Fruit fly (Drosophila melanogaster) whole organism, embryonic: ENCODE measurements around the gene CG14439.

Experiments
- Aef1 ChIP-seq: fragments of 200-800 bp; sonication (Bioruptor generic); IDR thresholded peaks from 3 replicates; pipeline ENCODE4 v1.3.6; 2022; ENCODE audit warnings: missing biosample characterization, missing genetic modification characterization
- BEAF-32 ChIP-seq: fragments of 200-800 bp; sonication (Bioruptor generic); optimal IDR thresholded peaks from 3 replicates; lab custom pipeline; 2017; ENCODE audit warnings: missing biosample characterization, missing genetic modification characterization, mild to moderate bottlenecking, moderate library complexity, missing genetic modification reagents
- CG10431 ChIP-seq: fragments of 200-800 bp; sonication (Bioruptor generic); optimal IDR thresholded peaks from 3 replicates; lab custom pipeline; 2018; ENCODE audit warnings: missing biosample characterization, mild to moderate bottlenecking, missing genetic modification characterization
- CG11456 ChIP-seq: fragments of 200-800 bp; sonication (Bioruptor generic); IDR thresholded peaks from 3 replicates; pipeline ENCODE4 v1.3.6; 2022; ENCODE audit warnings: missing biosample characterization, missing genetic modification characterization
- CG11560 ChIP-seq: fragments of 200-800 bp; sonication (Bioruptor generic); IDR thresholded peaks from 3 replicates; pipeline ENCODE4 v1.3.6; 2022; ENCODE audit warnings: missing biosample characterization, missing genetic modification characterization
- CG11696 ChIP-seq: fragments of 200-800 bp; sonication (Bioruptor generic); IDR thresholded peaks from 2 replicates; pipeline ENCODE4 v1.3.6; 2022; ENCODE audit warnings: missing biosample characterization, missing genetic modification characterization
- CG12155 ChIP-seq: fragments of 200-800 bp; sonication (Bioruptor generic); optimal IDR thresholded peaks from 3 replicates; lab custom pipeline; 2016; ENCODE audit warnings: missing biosample characterization, missing genetic modification characterization
- CG12659 ChIP-seq: fragments of 200-800 bp; sonication (Bioruptor generic); optimal IDR thresholded peaks from 3 replicates; lab custom pipeline; 2017; ENCODE audit warnings: mild to moderate bottlenecking, missing biosample characterization, missing genetic modification reagents, missing genetic modification characterization
- CG13624 ChIP-seq: fragments of 200-800 bp; sonication (Bioruptor generic); optimal IDR thresholded peaks from 2 replicates; lab custom pipeline; 2016; ENCODE audit warnings: missing biosample characterization, missing genetic modification characterization
- CG13775 ChIP-seq: fragments of 200-800 bp; sonication (Bioruptor generic); optimal IDR thresholded peaks from 3 replicates; lab custom pipeline; 2017; ENCODE audit warnings: missing biosample characterization, mild to moderate bottlenecking, missing genetic modification characterization
- CG15269 ChIP-seq: fragments of 200-800 bp; sonication (Bioruptor generic); optimal IDR thresholded peaks from 2 replicates; lab custom pipeline; 2018; ENCODE audit warnings: missing biosample characterization, mild to moderate bottlenecking, missing genetic modification characterization, moderate library complexity
- CG15514 ChIP-seq: fragments of 200-800 bp; sonication (Bioruptor generic); optimal IDR thresholded peaks from 3 replicates; lab custom pipeline; 2017; ENCODE audit warnings: missing biosample characterization, missing genetic modification characterization, mild to moderate bottlenecking, moderate library complexity, missing genetic modification reagents
- CG17186 ChIP-seq: fragments of 200-800 bp; sonication (Bioruptor generic); optimal IDR thresholded peaks from 3 replicates; lab custom pipeline; 2017; ENCODE audit warnings: missing biosample characterization, missing genetic modification reagents, missing genetic modification characterization
- CG2202 ChIP-seq: fragments of 200-800 bp; sonication (Bioruptor generic); optimal IDR thresholded peaks from 2 replicates; lab custom pipeline; 2018; ENCODE audit warnings: missing biosample characterization, mild to moderate bottlenecking, missing genetic modification characterization
- CG3163 ChIP-seq: fragments of 200-800 bp; sonication (Bioruptor generic); optimal IDR thresholded peaks from 3 replicates; lab custom pipeline; 2016; ENCODE audit warnings: missing biosample characterization, missing genetic modification characterization
- CG6175 ChIP-seq: fragments of 200-800 bp; sonication (Bioruptor generic); IDR thresholded peaks from 3 replicates; pipeline ENCODE4 v1.3.6; 2022; ENCODE audit warnings: missing biosample characterization, missing genetic modification characterization
- CG6683 ChIP-seq: fragments of 200-800 bp; sonication (Bioruptor generic); optimal IDR thresholded peaks from 2 replicates; lab custom pipeline; 2017; ENCODE audit warnings: missing biosample characterization, mild to moderate bottlenecking, missing genetic modification characterization, missing genetic modification reagents
- CG7928 ChIP-seq: fragments of 200-800 bp; sonication (Bioruptor generic); optimal IDR thresholded peaks from 2 replicates; lab custom pipeline; 2017; ENCODE audit warnings: missing biosample characterization, mild to moderate bottlenecking, missing genetic modification characterization
- Dfd ChIP-seq, 2 experiments: fragments of >200 bp; optimal IDR thresholded peaks; 2 replicates each; lab custom pipeline; 2017; ENCODE audit warnings: missing biosample characterization in 2 of 2, missing genetic modification characterization in 2 of 2
- Elba2 ChIP-seq: fragments of 200-800 bp; sonication (Bioruptor generic); optimal IDR thresholded peaks from 3 replicates; lab custom pipeline; 2016; ENCODE audit warnings: missing biosample characterization, missing genetic modification characterization
- H15 ChIP-seq: fragments of 200-800 bp; sonication (Bioruptor generic); IDR thresholded peaks from 3 replicates; pipeline ENCODE4 v1.3.6; 2022; ENCODE audit warnings: missing biosample characterization, missing genetic modification characterization
- H2.0 ChIP-seq: fragments of 200-800 bp; sonication (Bioruptor generic); IDR thresholded peaks from 2 replicates; pipeline ENCODE4 v1.3.6; 2022; ENCODE audit warnings: missing biosample characterization, missing genetic modification characterization
- Kr ChIP-seq: fragments of 200-800 bp; sonication (Bioruptor generic); optimal IDR thresholded peaks from 2 replicates; lab custom pipeline; 2017; ENCODE audit warnings: missing biosample characterization, mild to moderate bottlenecking, missing genetic modification characterization
- Poxn ChIP-seq: fragments of 200-800 bp; sonication (Bioruptor generic); IDR thresholded peaks from 2 replicates; pipeline ENCODE4 v1.3.6; 2022; ENCODE audit warnings: missing biosample characterization, missing genetic modification characterization
- Rfx ChIP-seq: fragments of 200-800 bp; sonication (Bioruptor generic); IDR thresholded peaks from 2 replicates; pipeline ENCODE4 v1.3.6; 2022; ENCODE audit warnings: missing biosample characterization, missing genetic modification characterization
- Side ChIP-seq: fragments of 200-800 bp; sonication (Bioruptor generic); optimal IDR thresholded peaks from 2 replicates; lab custom pipeline; 2016; ENCODE audit warnings: missing biosample characterization, missing genetic modification characterization
- Spps ChIP-seq: fragments of 200-800 bp; sonication (Bioruptor generic); optimal IDR thresholded peaks from 2 replicates; lab custom pipeline; 2018; ENCODE audit warnings: missing biosample characterization, mild to moderate bottlenecking, missing genetic modification characterization
- ara ChIP-seq: fragments of 200-800 bp; sonication (Bioruptor generic); IDR thresholded peaks from 2 replicates; pipeline ENCODE4 v1.3.6; 2022; ENCODE audit warnings: missing biosample characterization, missing genetic modification characterization
- btn ChIP-seq: fragments of 200-800 bp; sonication (Bioruptor generic); optimal IDR thresholded peaks from 2 replicates; lab custom pipeline; 2016; ENCODE audit warnings: missing biosample characterization, missing genetic modification characterization
- ci ChIP-seq: fragments of 200-800 bp; sonication (Bioruptor generic); IDR thresholded peaks from 3 replicates; pipeline ENCODE4 v1.3.6; 2022; ENCODE audit warnings: missing biosample characterization, missing genetic modification characterization
- croc ChIP-seq: fragments of 200-800 bp; sonication (Bioruptor generic); conservative IDR thresholded peaks from 3 replicates; pipeline ENCODE4 v1.3.6; 2022; ENCODE audit warnings: missing biosample characterization, missing genetic modification characterization
- da ChIP-seq: fragments of 200-800 bp; sonication (Bioruptor generic); optimal IDR thresholded peaks from 2 replicates; lab custom pipeline; 2016; ENCODE audit warnings: missing biosample characterization, missing genetic modification characterization
- dimm ChIP-seq: fragments of 200-800 bp; sonication (Bioruptor generic); IDR thresholded peaks from 2 replicates; pipeline ENCODE4 v1.3.6; 2022; ENCODE audit warnings: missing biosample characterization, missing genetic modification characterization
- disco-r ChIP-seq: fragments of 200-800 bp; sonication (Bioruptor generic); optimal IDR thresholded peaks from 2 replicates; lab custom pipeline; 2016; ENCODE audit warnings: missing biosample characterization, missing genetic modification characterization
- dmrt11E ChIP-seq: fragments of 200-800 bp; sonication (Bioruptor generic); optimal IDR thresholded peaks from 3 replicates; lab custom pipeline; 2018; ENCODE audit warnings: missing biosample characterization, mild to moderate bottlenecking, missing genetic modification characterization, moderate library complexity
- dmrt99B ChIP-seq: fragments of 200-800 bp; sonication (Bioruptor generic); optimal IDR thresholded peaks from 2 replicates; lab custom pipeline; 2018; ENCODE audit warnings: missing biosample characterization, mild to moderate bottlenecking, missing genetic modification characterization, moderate library complexity
- en ChIP-seq: fragments of 200-800 bp; sonication (Bioruptor generic); optimal IDR thresholded peaks from 2 replicates; lab custom pipeline; 2016; ENCODE audit warnings: missing biosample characterization, missing genetic modification characterization
- eyg ChIP-seq: fragments of 200-800 bp; sonication (Bioruptor generic); optimal IDR thresholded peaks from 3 replicates; lab custom pipeline; 2016; ENCODE audit warnings: missing biosample characterization, missing genetic modification characterization
- fd96Cb ChIP-seq: fragments of 200-800 bp; sonication (Bioruptor generic); optimal IDR thresholded peaks from 2 replicates; lab custom pipeline; 2018; ENCODE audit warnings: missing biosample characterization, mild to moderate bottlenecking, missing genetic modification characterization, moderate library complexity
- gem ChIP-seq: fragments of 200-800 bp; sonication (Bioruptor generic); optimal IDR thresholded peaks from 2 replicates; lab custom pipeline; 2019; ENCODE audit warnings: missing biosample characterization, mild to moderate bottlenecking, missing genetic modification characterization, moderate library complexity
- jumu ChIP-seq: fragments of 200-800 bp; sonication (Bioruptor generic); optimal IDR thresholded peaks from 3 replicates; lab custom pipeline; 2016; ENCODE audit warnings: missing biosample characterization, missing genetic modification characterization
- lmd ChIP-seq: fragments of 200-800 bp; sonication (Bioruptor generic); IDR thresholded peaks from 2 replicates; pipeline ENCODE4 v1.3.6; 2022; ENCODE audit warnings: missing biosample characterization, missing genetic modification characterization
- pfk ChIP-seq: fragments of 200-800 bp; sonication (Bioruptor generic); optimal IDR thresholded peaks from 2 replicates; lab custom pipeline; 2018; ENCODE audit warnings: missing biosample characterization, mild to moderate bottlenecking, missing genetic modification characterization, moderate library complexity
- psq ChIP-seq: fragments of 200-800 bp; sonication (Bioruptor generic); optimal IDR thresholded peaks from 2 replicates; lab custom pipeline; 2017; ENCODE audit warnings: missing biosample characterization, missing genetic modification characterization
- repo ChIP-seq: fragments of 200-800 bp; sonication (Bioruptor generic); optimal IDR thresholded peaks from 2 replicates; lab custom pipeline; 2016; ENCODE audit warnings: missing biosample characterization, missing genetic modification characterization
- sens-2 ChIP-seq: fragments of 200-800 bp; sonication (Bioruptor generic); IDR thresholded peaks from 2 replicates; pipeline ENCODE4 v1.3.6; 2022; ENCODE audit warnings: missing biosample characterization, missing genetic modification characterization
- sqz ChIP-seq: fragments of 200-800 bp; sonication (Bioruptor generic); optimal IDR thresholded peaks from 3 replicates; lab custom pipeline; 2018; ENCODE audit warnings: missing biosample characterization, mild to moderate bottlenecking, missing genetic modification characterization
- stwl ChIP-seq: fragments of 200-800 bp; sonication (Bioruptor generic); optimal IDR thresholded peaks from 3 replicates; lab custom pipeline; 2018; ENCODE audit warnings: missing biosample characterization, mild to moderate bottlenecking, missing genetic modification characterization, moderate library complexity
- tin ChIP-seq: fragments of 200-800 bp; sonication (Bioruptor generic); optimal IDR thresholded peaks from 3 replicates; lab custom pipeline; 2016; ENCODE audit warnings: missing biosample characterization, missing genetic modification characterization
- toy ChIP-seq: fragments of 200-800 bp; sonication (Bioruptor generic); IDR thresholded peaks from 2 replicates; pipeline ENCODE4 v1.3.6; 2022; ENCODE audit warnings: missing biosample characterization, missing genetic modification characterization
- tup ChIP-seq: fragments of 200-800 bp; sonication (Bioruptor generic); optimal IDR thresholded peaks from 2 replicates; lab custom pipeline; 2016; ENCODE audit warnings: missing biosample characterization, mild to moderate bottlenecking, missing genetic modification characterization, moderate library complexity
- wdn ChIP-seq: fragments of 200-800 bp; sonication (Bioruptor generic); IDR thresholded peaks from 2 replicates; pipeline ENCODE4 v1.3.6; 2022; ENCODE audit warnings: missing biosample characterization, missing genetic modification characterization

CG14439 gene

dm6 chrX:6794190-6794589 is 46.8 kb downstream of the CG14439 start (continued):
- TF ChIP-seq lmd (GFP tag; lab: Robert Waterston, UW) (peak; percentile 88), pfk (GFP tag; lab: Kevin White, UChicago) (no peak), dmrt99B (tag; lab: Kevin White, UChicago) (peak; percentile 89), jumu (GFP tag; lab: Kevin White, UChicago) (peak; percentile 50), Dfd (GFP tag; optimal IDR thresholded peaks at IDR 0.05; lab: Kevin White, UChicago) (no peak), CG13775 (GFP tag; lab: Kevin White, UChicago) (peak; percentile 65), CG12659 (GFP tag; lab: Kevin White, UChicago) (peak; percentile 86), CG17186 (GFP tag; lab: Kevin White, UChicago) (peak; percentile 15), CG13624 (GFP tag; lab: Kevin White, UChicago) (peak; percentile 81), CG11560 (peak; percentile 55; the same call in 2 of the 3 replicates), Aef1 (GFP tag; lab: Robert Waterston, UW) (peak; percentile 85), H15 (peak; percentile 70), croc (GFP tag; lab: Robert Waterston, UW) (peak; percentile 33; the same call in 1 of the 3 replicates), eyg (GFP tag; lab: Kevin White, UChicago) (peak; percentile 67), gem (tag; lab: Kevin White, UChicago) (peak; percentile 88), tin (peak; percentile 69), btn (GFP tag; lab: Kevin White, UChicago) (peak; percentile 51), Spps (peak; percentile 37), dimm (GFP tag; lab: Robert Waterston, UW) (peak; percentile 68), CG11456 (GFP tag; lab: Robert Waterston, UW) (peak; percentile 92), CG6175 (GFP tag; lab: Robert Waterston, UW) (peak; percentile 53; the same call in 1 of the 3 replicates), sens-2 (GFP tag; lab: Robert Waterston, UW) (peak; percentile 75), BEAF-32 (no peak), dmrt11E (tag; lab: Kevin White, UChicago) (peak; percentile 42), H2.0 (GFP tag; lab: Robert Waterston, UW) (peak; percentile 88), stwl (tag; lab: Kevin White, UChicago) (no peak), CG15514 (GFP tag; lab: Kevin White, UChicago) (peak; percentile 72), repo (GFP tag; lab: Kevin White, UChicago) (peak; percentile 78), sqz (GFP tag; lab: Kevin White, UChicago) (peak; percentile 9), disco-r (GFP tag; lab: Kevin White, UChicago) (peak; percentile 78), psq (GFP tag; lab: Kevin White, UChicago) (peak; percentile 53), Elba2 (GFP tag; lab: Kevin White, UChicago) (no peak), Poxn (GFP tag; lab: Robert Waterston, UW) (no peak), en (peak; percentile 54), CG2202 (no peak), CG3163 (peak; percentile 41), CG12155 (GFP tag; lab: Kevin White, UChicago) (peak; percentile 77), da (GFP tag; lab: Kevin White, UChicago) (peak; percentile 31), ara (GFP tag; lab: Robert Waterston, UW) (peak; percentile 85), CG7928 (GFP tag; lab: Kevin White, UChicago) (peak; percentile 36), wdn (peak; percentile 72), CG15269 (peak; percentile 91), toy (GFP tag; lab: Robert Waterston, UW) (no peak), fd96Cb (tag; lab: Kevin White, UChicago) (peak; percentile 79), Kr (GFP tag; lab: Kevin White, UChicago) (no peak), ci (GFP tag; lab: Robert Waterston, UW) (peak; percentile 91), CG10431 (GFP tag; lab: Kevin White, UChicago) (no peak), CG6683 (GFP tag; lab: Kevin White, UChicago) (peak; percentile 32), Rfx (GFP tag; lab: Robert Waterston, UW) (peak; percentile 92), CG11696 (peak; percentile 95), tup (GFP tag; lab: Kevin White, UChicago) (peak; percentile 55), Side (GFP tag; lab: Kevin White, UChicago) (peak; percentile 65)
